Fruit fly (Drosophila melanogaster): ENCODE measurements around the gene Srp54.

Srp54 gene

DNA sequence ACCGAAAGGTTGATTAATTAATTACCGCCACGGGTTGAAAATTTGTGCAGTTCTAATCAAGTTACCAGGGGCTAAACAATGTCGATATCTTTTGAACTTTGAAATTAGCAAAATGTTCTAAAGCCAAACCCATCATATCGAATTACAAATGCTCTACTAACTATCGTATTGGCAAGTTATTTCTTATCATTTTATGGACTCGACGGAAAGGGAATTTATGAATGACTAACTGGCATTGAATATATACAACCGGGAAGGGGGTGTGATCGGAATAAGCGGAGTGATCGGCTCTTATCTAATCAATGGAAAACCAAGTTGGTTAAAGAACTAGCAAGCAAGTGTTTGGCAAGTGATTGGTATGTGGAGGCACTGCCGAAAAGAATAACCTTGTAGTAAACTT lies 30.8 kb downstream of the Srp54 start (continued):
- TF ChIP-seq CG7987 (GFP tag; optimal IDR thresholded peaks at IDR 0.05) (no peak), CG7928 (GFP tag; optimal IDR thresholded peaks at IDR 0.05) (no peak), Myb (GFP tag; optimal IDR thresholded peaks at IDR 0.05) (no peak), toy (GFP tag; IDR thresholded peaks at IDR 0.05) (no peak), fd96Cb (tag; optimal IDR thresholded peaks at IDR 0.05) (no peak), CG3838 (GFP tag; optimal IDR thresholded peaks at IDR 0.05) (no peak), Elba2 (GFP tag; optimal IDR thresholded peaks at IDR 0.05) (no peak), wor (GFP tag; IDR thresholded peaks at IDR 0.05) (no peak), CG4854 (GFP tag; optimal IDR thresholded peaks at IDR 0.05) (no peak), pita (GFP tag; optimal IDR thresholded peaks at IDR 0.05) (no peak), Mes4 (GFP tag; optimal IDR thresholded peaks at IDR 0.05) (no peak), twi (tag; optimal IDR thresholded peaks at IDR 0.05) (no peak), CG32532 (GFP tag; IDR thresholded peaks at IDR 0.05) (peak; percentile 48; the same call in 1 of the 2 replicates), mam (GFP tag; optimal IDR thresholded peaks at IDR 0.05) (peak; percentile 50), CG33213 (GFP tag; optimal IDR thresholded peaks at IDR 0.05) (no peak), ttk (GFP tag; IDR thresholded peaks at IDR 0.05) (no peak), Pdp1 (GFP tag; optimal IDR thresholded peaks at IDR 0.05) (peak in 1 of 2 experiments; percentile 32), Max (GFP tag; optimal IDR thresholded peaks at IDR 0.05) (no peak), gfzf (GFP tag; optimal IDR thresholded peaks at IDR 0.05) (no peak), CG32772 (GFP tag; IDR thresholded peaks at IDR 0.05) (no peak), HLHmδ (GFP tag; optimal IDR thresholded peaks at IDR 0.05) (no peak), CHES-1-like (GFP tag; optimal IDR thresholded peaks at IDR 0.05) (no peak), CG13624 (GFP tag; optimal IDR thresholded peaks at IDR 0.05) (no peak), CG11695 (GFP tag; IDR thresholded peaks at IDR 0.05) (no peak), CG13287 (GFP tag; IDR thresholded peaks at IDR 0.05; ENCODE audit: partially characterized antibody) (no peak), fd3F (GFP tag; optimal IDR thresholded peaks at IDR 0.05) (no peak), CG9817 (tag; optimal IDR thresholded peaks at IDR 0.05) (no peak), CG43689 (GFP tag; IDR thresholded peaks at IDR 0.05) (no peak), CG9797 (GFP tag; optimal IDR thresholded peaks at IDR 0.05) (no peak), CG31365 (tag; optimal IDR thresholded peaks at IDR 0.05) (peak; percentile 29), CG2712 (tag; optimal IDR thresholded peaks at IDR 0.05) (no peak), ERR (GFP tag; optimal IDR thresholded peaks at IDR 0.05) (no peak), Meics (GFP tag; optimal IDR thresholded peaks at IDR 0.05) (peak; percentile 31), crol (GFP tag; IDR thresholded peaks at IDR 0.05) (peak; percentile 35; the same call in 1 of the 2 replicates), CG8359 (GFP tag; optimal IDR thresholded peaks at IDR 0.05; ENCODE audit: borderline replicate concordance) (no peak), abd-A (tag; optimal IDR thresholded peaks at IDR 0.05) (no peak), HmgD (GFP tag; optimal IDR thresholded peaks at IDR 0.05) (no peak), sens-2 (GFP tag; IDR thresholded peaks at IDR 0.05) (no peak), Dek (tag; optimal IDR thresholded peaks at IDR 0.05) (peak; percentile 7), CG15514 (GFP tag; optimal IDR thresholded peaks at IDR 0.05) (peak; percentile 15), mirr (GFP tag; optimal IDR thresholded peaks at IDR 0.05) (peak; percentile 99), CG7745 (tag; optimal IDR thresholded peaks at IDR 0.05) (no peak), CG17912 (GFP tag; optimal IDR thresholded peaks at IDR 0.05) (no peak), fd102C (GFP tag; optimal IDR thresholded peaks at IDR 0.05) (no peak), CG10959 (GFP tag; IDR thresholded peaks at IDR 0.05) (no peak), Med (GFP tag) (peak; percentile 57), pb (GFP tag; optimal IDR thresholded peaks at IDR 0.05) (no peak), CG12769 (tag; optimal IDR thresholded peaks at IDR 0.05) (peak; percentile 72), cwo (GFP tag; optimal IDR thresholded peaks at IDR 0.05) (peak; percentile 59), sr (GFP tag; IDR thresholded peaks at IDR 0.05) (no peak), Bgb (GFP tag; IDR thresholded peaks at IDR 0.05; ENCODE audit: partially characterized antibody) (no peak)

All from whole organism, embryonic.